Worm (Caenorhabditis elegans): Measurements from ENCODE around the gene sqv-8.

DNA sequence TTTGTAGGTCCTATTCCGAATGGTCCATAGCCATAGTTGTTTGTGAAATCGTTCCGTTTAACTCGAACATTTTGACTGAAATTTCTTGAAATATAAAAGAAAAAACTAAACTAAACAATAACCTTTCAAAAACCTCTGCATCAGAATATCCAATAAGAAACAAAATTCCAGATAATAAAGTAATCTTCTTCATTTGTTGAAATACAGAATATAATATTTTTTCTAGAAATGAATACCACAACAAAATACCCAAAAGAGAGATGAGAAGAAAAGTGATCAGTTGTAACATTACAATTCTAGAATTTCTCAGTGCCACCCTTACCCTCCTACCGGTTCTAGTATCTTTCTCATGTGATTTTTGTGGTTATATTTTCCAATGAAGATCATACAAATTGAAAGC, 6.9 kb downstream of the sqv-8 start, which contains the start of gene ZK1307.2:
- TF ChIP-seq skn-1 (tag; optimal IDR thresholded peaks at IDR 0.05) (no peak), zag-1 (tag; optimal IDR thresholded peaks at IDR 0.05) (no peak), lin-15B (tag; optimal IDR thresholded peaks at IDR 0.05) (no peak), fos-1 (tag; optimal IDR thresholded peaks at IDR 0.05) (no peak), unc-39 (tag; optimal IDR thresholded peaks at IDR 0.05) (no peak), unc-62 (GFP tag; optimal IDR thresholded peaks at IDR 0.05) (no peak), nhr-76 (tag; optimal IDR thresholded peaks at IDR 0.05) (no peak), egl-27 (tag; optimal IDR thresholded peaks at IDR 0.05) (no peak), nhr-12 (tag; optimal IDR thresholded peaks at IDR 0.05) (no peak), nhr-237 (tag; optimal IDR thresholded peaks at IDR 0.05) (no peak), lin-39 (tag; optimal IDR thresholded peaks at IDR 0.05) (no peak)

All from whole organism, L3 larva.